ENCODE assay signal across 1 worm cellular context in genomic region chrII:11889420-11890075, ce11.
TF ChIP-seq lines count a peak whose summit lies in the region.

No protein-coding gene starts in this region.

TF ChIP-seq in whole organism, L1 larva, 84 proteins besides CTCF, POLR2A, EP300 and RAD21 (continued from another document):
- TF ChIP-seq C16A3.4 (tag; optimal IDR thresholded peaks at IDR 0.05; lab: Kevin White, UChicago) (peak; percentile 26), egl-13 (tag; optimal IDR thresholded peaks at IDR 0.05; lab: Kevin White, UChicago) (no peak), ceh-90 (tag; optimal IDR thresholded peaks at IDR 0.05; lab: Kevin White, UChicago) (no peak), swsn-7 (tag; optimal IDR thresholded peaks at IDR 0.05; lab: Kevin White, UChicago) (peak; percentile 18), nhr-20 (tag; optimal IDR thresholded peaks at IDR 0.05; lab: Kevin White, UChicago) (peak; percentile 54), dpl-1 (GFP tag; optimal IDR thresholded peaks at IDR 0.05; lab: Kevin White, UChicago) (peak in 2 of 3 experiments; percentile 10 to 13), alr-1 (tag; optimal IDR thresholded peaks at IDR 0.05; lab: Kevin White, UChicago; ENCODE audit: borderline replicate concordance) (no peak), snu-23 (GFP tag; optimal IDR thresholded peaks at IDR 0.05; lab: Kevin White, UChicago) (peak; percentile 55), tlp-1 (tag; optimal IDR thresholded peaks at IDR 0.05; lab: Kevin White, UChicago) (no peak), lsy-2 (tag; optimal IDR thresholded peaks at IDR 0.05; lab: Kevin White, UChicago) (peak in 1 of 2 experiments; percentile 30), blmp-1 (tag; optimal IDR thresholded peaks at IDR 0.05; lab: Kevin White, UChicago) (peak; percentile 83), mep-1 (tag; optimal IDR thresholded peaks at IDR 0.05; lab: Kevin White, UChicago) (peak; percentile 4), efl-1 (optimal IDR thresholded peaks at IDR 0.05; lab: Kevin White, UChicago) (no peak), efl-1 (GFP tag; optimal IDR thresholded peaks at IDR 0.05 in 1 of 2; lab: Kevin White, UChicago) (peak in 1 of 2 experiments; percentile 92), rnt-1 (tag; optimal IDR thresholded peaks at IDR 0.05; lab: Kevin White, UChicago) (peak; percentile 24), pag-3 (tag; optimal IDR thresholded peaks at IDR 0.05; lab: Kevin White, UChicago; ENCODE audit: borderline replicate concordance, insufficient read depth) (no peak), mdl-1 (tag; optimal IDR thresholded peaks at IDR 0.05; lab: Kevin White, UChicago) (no peak), jun-1 (tag; optimal IDR thresholded peaks at IDR 0.05; lab: Kevin White, UChicago) (no peak), nhr-19 (GFP tag; conservative IDR thresholded peaks at IDR 0.05; lab: Robert Waterston, UW) (0 out of 2 replicates have a peak, but pooled peaks have one; percentile 7), fkh-8 (tag; optimal IDR thresholded peaks at IDR 0.05; lab: Kevin White, UChicago) (no peak), hlh-17 (GFP tag; optimal IDR thresholded peaks at IDR 0.05; lab: Kevin White, UChicago; ENCODE audit: borderline replicate concordance) (no peak), Y116A8C.19 (tag; optimal IDR thresholded peaks at IDR 0.05; lab: Kevin White, UChicago; ENCODE audit: borderline replicate concordance) (no peak), ceh-8 (GFP tag; optimal IDR thresholded peaks at IDR 0.05; lab: Kevin White, UChicago) (no peak), xbp-1 (tag; optimal IDR thresholded peaks at IDR 0.05; lab: Kevin White, UChicago) (no peak), unc-130 (tag; optimal IDR thresholded peaks at IDR 0.05; lab: Kevin White, UChicago) (no peak), nhr-76 (tag; optimal IDR thresholded peaks at IDR 0.05; lab: Kevin White, UChicago) (no peak), pqm-1 (tag; optimal IDR thresholded peaks at IDR 0.05; lab: Kevin White, UChicago) (no peak), lin-14 (GFP tag; optimal IDR thresholded peaks at IDR 0.05; lab: Kevin White, UChicago) (no peak), unc-86 (tag; optimal IDR thresholded peaks at IDR 0.05; lab: Kevin White, UChicago) (no peak), pax-3 (tag; optimal IDR thresholded peaks at IDR 0.05; lab: Kevin White, UChicago) (no peak), sptf-1 (tag; optimal IDR thresholded peaks at IDR 0.05; lab: Kevin White, UChicago) (no peak), ceh-82 (tag; optimal IDR thresholded peaks at IDR 0.05; lab: Kevin White, UChicago) (no peak), skn-1 (tag; optimal IDR thresholded peaks at IDR 0.05; lab: Kevin White, UChicago) (no peak)
